Fruit fly (Drosophila melanogaster) whole organism, embryonic: ENCODE measurements around the gene lectin-24Db.

Experiments used
- ATbp ChIP-seq: fragments of 200-800 bp; sonication (Bioruptor generic); optimal IDR thresholded peaks from 2 replicates; lab custom pipeline; 2017; ENCODE audit warnings: missing biosample characterization, mild to moderate bottlenecking, missing genetic modification characterization, missing genetic modification reagents
- B-H2 ChIP-seq: fragments of 200-800 bp; sonication (Bioruptor generic); optimal IDR thresholded peaks from 2 replicates; lab custom pipeline; 2018; ENCODE audit warnings: missing biosample characterization, mild to moderate bottlenecking, missing genetic modification characterization
- CG10267 ChIP-seq: fragments of 200-800 bp; sonication (Bioruptor generic); optimal IDR thresholded peaks from 2 replicates; lab custom pipeline; 2018; ENCODE audit warnings: missing biosample characterization, mild to moderate bottlenecking, missing genetic modification characterization, moderate library complexity
- CG10979 ChIP-seq: fragments of 200-800 bp; sonication (Bioruptor generic); optimal IDR thresholded peaks from 2 replicates; lab custom pipeline; 2018; ENCODE audit warnings: missing biosample characterization, mild to moderate bottlenecking, missing genetic modification characterization, moderate library complexity
- CG12391 ChIP-seq: fragments of 200-800 bp; sonication (Bioruptor generic); optimal IDR thresholded peaks from 3 replicates; lab custom pipeline; 2018; ENCODE audit warnings: missing biosample characterization, mild to moderate bottlenecking, missing genetic modification characterization, moderate library complexity
- CG15696 ChIP-seq: fragments of 200-800 bp; sonication (Bioruptor generic); optimal IDR thresholded peaks from 2 replicates; lab custom pipeline; 2019; ENCODE audit warnings: missing biosample characterization, mild to moderate bottlenecking, missing genetic modification characterization, moderate library complexity
- CG17568 ChIP-seq: fragments of 200-800 bp; sonication (Bioruptor generic); optimal IDR thresholded peaks from 2 replicates; lab custom pipeline; 2018; ENCODE audit warnings: missing biosample characterization, mild to moderate bottlenecking, missing genetic modification characterization, moderate library complexity
- CG17829 ChIP-seq: fragments of 200-800 bp; optimal IDR thresholded peaks from 2 replicates; lab custom pipeline; 2019; ENCODE audit warnings: missing biosample characterization, mild to moderate bottlenecking, missing genetic modification characterization, moderate library complexity
- CG18262 ChIP-seq: fragments of 200-800 bp; optimal IDR thresholded peaks from 3 replicates; lab custom pipeline; 2019; ENCODE audit warnings: missing biosample characterization, mild to moderate bottlenecking, missing genetic modification characterization, moderate library complexity
- CG2199 ChIP-seq: fragments of 200-800 bp; sonication (Bioruptor generic); IDR thresholded peaks from 3 replicates; pipeline ENCODE4 v1.3.6; 2022; ENCODE audit warnings: missing biosample characterization, missing genetic modification characterization
- CG3065 ChIP-seq: fragments of 200-800 bp; sonication (Bioruptor generic); optimal IDR thresholded peaks from 2 replicates; lab custom pipeline; 2016; ENCODE audit warnings: missing biosample characterization, missing genetic modification characterization
- CG34224 ChIP-seq: fragments of 200-800 bp; sonication (Bioruptor generic); IDR thresholded peaks from 3 replicates; pipeline ENCODE4 v1.3.6; 2022; ENCODE audit warnings: missing biosample characterization, missing genetic modification characterization; ENCODE audit not compliant: partially characterized antibody
- CG3726 ChIP-seq: fragments of 200-800 bp; sonication (Bioruptor generic); IDR thresholded peaks from 3 replicates; pipeline ENCODE4, ENCODE4 v1.3.6; 2022; ENCODE audit warnings: missing biosample characterization, missing genetic modification characterization
- CG42726 ChIP-seq: fragments of 200-800 bp; sonication (Bioruptor generic); IDR thresholded peaks from 2 replicates; pipeline ENCODE4 v1.3.6; 2022; ENCODE audit warnings: missing biosample characterization, missing genetic modification characterization; ENCODE audit not compliant: partially characterized antibody
- CG4360 ChIP-seq: fragments of 200-800 bp; sonication (Bioruptor generic); IDR thresholded peaks from 2 replicates; pipeline ENCODE4 v1.3.6; 2022; ENCODE audit warnings: missing biosample characterization, missing genetic modification characterization
- CG4424 ChIP-seq: fragments of 200-800 bp; sonication (Bioruptor generic); optimal IDR thresholded peaks from 3 replicates; lab custom pipeline; 2016; ENCODE audit warnings: missing biosample characterization, missing genetic modification characterization
- CG4617 ChIP-seq: fragments of 200-800 bp; sonication (Bioruptor generic); optimal IDR thresholded peaks from 3 replicates; lab custom pipeline; 2016; ENCODE audit warnings: missing biosample characterization, missing genetic modification characterization, borderline replicate concordance
- CG7745 ChIP-seq: fragments of 200-800 bp; sonication (Bioruptor generic); optimal IDR thresholded peaks from 2 replicates; lab custom pipeline; 2018; ENCODE audit warnings: missing biosample characterization, mild to moderate bottlenecking, missing genetic modification characterization, moderate library complexity
- Elba2 ChIP-seq: fragments of 200-800 bp; sonication (Bioruptor generic); optimal IDR thresholded peaks from 3 replicates; lab custom pipeline; 2016; ENCODE audit warnings: missing biosample characterization, missing genetic modification characterization
- Hr3 ChIP-seq: fragments of 200-800 bp; sonication (Bioruptor generic); optimal IDR thresholded peaks from 3 replicates; lab custom pipeline; 2016; ENCODE audit warnings: missing biosample characterization, missing genetic modification characterization
- NC2β ChIP-seq: fragments of 200-800 bp; sonication (Bioruptor generic); optimal IDR thresholded peaks from 2 replicates; lab custom pipeline; 2016; ENCODE audit warnings: missing biosample characterization, missing genetic modification characterization
- Oli ChIP-seq: fragments of 200-800 bp; sonication (Bioruptor generic); optimal IDR thresholded peaks from 2 replicates; lab custom pipeline; 2018; ENCODE audit warnings: missing biosample characterization, mild to moderate bottlenecking, missing genetic modification characterization, moderate library complexity
- Opbp ChIP-seq: fragments of 200-800 bp; sonication (Bioruptor generic); IDR thresholded peaks from 3 replicates; pipeline ENCODE4 v1.3.6; 2022; ENCODE audit warnings: missing biosample characterization, missing genetic modification characterization; ENCODE audit not compliant: partially characterized antibody
- Ravus ChIP-seq: fragments of 200-800 bp; sonication (Bioruptor generic); IDR thresholded peaks from 2 replicates; pipeline ENCODE4 v1.3.6; 2022; ENCODE audit warnings: missing biosample characterization, missing genetic modification characterization
- Spps ChIP-seq: fragments of 200-800 bp; sonication (Bioruptor generic); optimal IDR thresholded peaks from 2 replicates; lab custom pipeline; 2018; ENCODE audit warnings: missing biosample characterization, mild to moderate bottlenecking, missing genetic modification characterization
- Ssrp ChIP-seq: fragments of 200-800 bp; sonication (Bioruptor generic); optimal IDR thresholded peaks from 2 replicates; lab custom pipeline; 2018; ENCODE audit warnings: missing biosample characterization, mild to moderate bottlenecking, missing genetic modification characterization, moderate library complexity
- Trl ChIP-seq, 3 experiments: fragments of >200 bp in 2 of 3; fragments of 200-800 bp in 1 of 3; sonication (Bioruptor generic) in 1 of 3; optimal IDR thresholded peaks; 2 replicates in 1 of 3; 3 replicates in 2 of 3; lab custom pipeline; 2016 to 2017; ENCODE audit warnings: missing biosample characterization in 1 of 3, missing genetic modification characterization in 1 of 3
- Xrp1 ChIP-seq: fragments of 200-800 bp; sonication (Bioruptor generic); IDR thresholded peaks from 2 replicates; pipeline ENCODE4 v1.3.6; 2022; ENCODE audit warnings: missing biosample characterization, missing genetic modification characterization
- abd-A ChIP-seq: fragments of 200-800 bp; sonication (Bioruptor generic); optimal IDR thresholded peaks from 3 replicates; lab custom pipeline; 2019; ENCODE audit warnings: missing biosample characterization, mild to moderate bottlenecking, missing genetic modification characterization, moderate library complexity
- aop ChIP-seq: fragments of 200-800 bp; sonication (Bioruptor generic); IDR thresholded peaks from 2 replicates; pipeline ENCODE4 v1.3.6; 2022; ENCODE audit warnings: missing biosample characterization, missing genetic modification characterization
- bsh ChIP-seq, 2 experiments: fragments of 200-800 bp; sonication (Bioruptor generic); optimal IDR thresholded peaks; 2 replicates each; lab custom pipeline; 2017 to 2018; ENCODE audit warnings: mild to moderate bottlenecking in 2 of 2, missing biosample characterization in 2 of 2, missing genetic modification characterization in 2 of 2, moderate library complexity in 1 of 2
- dmrt11E ChIP-seq: fragments of 200-800 bp; sonication (Bioruptor generic); optimal IDR thresholded peaks from 3 replicates; lab custom pipeline; 2018; ENCODE audit warnings: missing biosample characterization, mild to moderate bottlenecking, missing genetic modification characterization, moderate library complexity
- exex ChIP-seq: fragments of 200-800 bp; sonication (Bioruptor generic); optimal IDR thresholded peaks from 4 replicates; lab custom pipeline; 2018; ENCODE audit warnings: missing biosample characterization, mild to moderate bottlenecking, missing genetic modification characterization, moderate library complexity
- fd64A ChIP-seq: fragments of 200-800 bp; sonication (Bioruptor generic); optimal IDR thresholded peaks from 3 replicates; lab custom pipeline; 2018; ENCODE audit warnings: missing biosample characterization, mild to moderate bottlenecking, missing genetic modification characterization
- fd96Cb ChIP-seq: fragments of 200-800 bp; sonication (Bioruptor generic); optimal IDR thresholded peaks from 2 replicates; lab custom pipeline; 2018; ENCODE audit warnings: missing biosample characterization, mild to moderate bottlenecking, missing genetic modification characterization, moderate library complexity
- fru ChIP-seq: fragments of >200 bp; optimal IDR thresholded peaks from 2 replicates; lab custom pipeline; 2017
- hb ChIP-seq: fragments of 200-800 bp; sonication (Bioruptor generic); IDR thresholded peaks from 3 replicates; pipeline ENCODE4 v1.3.6; 2022; ENCODE audit warnings: missing biosample characterization, missing genetic modification characterization; ENCODE audit not compliant: partially characterized antibody
- knrl ChIP-seq: fragments of 200-800 bp; sonication (Bioruptor generic); IDR thresholded peaks from 3 replicates; pipeline ENCODE4 v1.3.6; 2022; ENCODE audit warnings: missing biosample characterization, missing genetic modification characterization; ENCODE audit not compliant: partially characterized antibody
- nmo ChIP-seq: fragments of 200-800 bp; sonication (Bioruptor generic); optimal IDR thresholded peaks from 2 replicates; lab custom pipeline; 2018; ENCODE audit warnings: missing biosample characterization, mild to moderate bottlenecking, missing genetic modification characterization, moderate library complexity
- pros ChIP-seq: fragments of 200-800 bp; sonication (Bioruptor generic); optimal IDR thresholded peaks from 3 replicates; lab custom pipeline; 2019; ENCODE audit warnings: missing biosample characterization, mild to moderate bottlenecking, missing genetic modification characterization, moderate library complexity
- sd ChIP-seq: fragments of 200-800 bp; sonication (Bioruptor generic); optimal IDR thresholded peaks from 3 replicates; lab custom pipeline; 2018; ENCODE audit warnings: missing biosample characterization, mild to moderate bottlenecking, missing genetic modification characterization, moderate library complexity
- sens ChIP-seq: fragments of 200-800 bp; sonication (Bioruptor generic); peaks from one replicate; lab custom pipeline; 2016; ENCODE audit warnings: missing biosample characterization, missing genetic modification characterization
- slbo ChIP-seq: fragments of 200-800 bp; sonication (Bioruptor generic); IDR thresholded peaks from 2 replicates; pipeline ENCODE4 v1.3.6; 2022; ENCODE audit warnings: missing biosample characterization, missing genetic modification characterization
- stwl ChIP-seq: fragments of 200-800 bp; sonication (Bioruptor generic); optimal IDR thresholded peaks from 3 replicates; lab custom pipeline; 2018; ENCODE audit warnings: missing biosample characterization, mild to moderate bottlenecking, missing genetic modification characterization, moderate library complexity
- tio ChIP-seq: fragments of 200-800 bp; sonication (Bioruptor generic); optimal IDR thresholded peaks from 2 replicates; lab custom pipeline; 2017; ENCODE audit warnings: missing biosample characterization, missing genetic modification characterization, inconsistent platforms
- vnd ChIP-seq: fragments of 200-800 bp; sonication (Bioruptor generic); IDR thresholded peaks from 3 replicates; pipeline ENCODE4 v1.3.6; 2022; ENCODE audit warnings: missing biosample characterization, missing genetic modification characterization; ENCODE audit not compliant: partially characterized antibody
- z ChIP-seq: fragments of 200-800 bp; sonication (Bioruptor generic); IDR thresholded peaks from 3 replicates; pipeline ENCODE4 v1.3.6; 2022; ENCODE audit warnings: missing biosample characterization, missing genetic modification characterization
- zen ChIP-seq: fragments of 200-800 bp; sonication (Bioruptor generic); optimal IDR thresholded peaks from 3 replicates; lab custom pipeline; 2018; ENCODE audit warnings: missing biosample characterization, mild to moderate bottlenecking, missing genetic modification characterization, moderate library complexity

lectin-24Db gene

DNA sequence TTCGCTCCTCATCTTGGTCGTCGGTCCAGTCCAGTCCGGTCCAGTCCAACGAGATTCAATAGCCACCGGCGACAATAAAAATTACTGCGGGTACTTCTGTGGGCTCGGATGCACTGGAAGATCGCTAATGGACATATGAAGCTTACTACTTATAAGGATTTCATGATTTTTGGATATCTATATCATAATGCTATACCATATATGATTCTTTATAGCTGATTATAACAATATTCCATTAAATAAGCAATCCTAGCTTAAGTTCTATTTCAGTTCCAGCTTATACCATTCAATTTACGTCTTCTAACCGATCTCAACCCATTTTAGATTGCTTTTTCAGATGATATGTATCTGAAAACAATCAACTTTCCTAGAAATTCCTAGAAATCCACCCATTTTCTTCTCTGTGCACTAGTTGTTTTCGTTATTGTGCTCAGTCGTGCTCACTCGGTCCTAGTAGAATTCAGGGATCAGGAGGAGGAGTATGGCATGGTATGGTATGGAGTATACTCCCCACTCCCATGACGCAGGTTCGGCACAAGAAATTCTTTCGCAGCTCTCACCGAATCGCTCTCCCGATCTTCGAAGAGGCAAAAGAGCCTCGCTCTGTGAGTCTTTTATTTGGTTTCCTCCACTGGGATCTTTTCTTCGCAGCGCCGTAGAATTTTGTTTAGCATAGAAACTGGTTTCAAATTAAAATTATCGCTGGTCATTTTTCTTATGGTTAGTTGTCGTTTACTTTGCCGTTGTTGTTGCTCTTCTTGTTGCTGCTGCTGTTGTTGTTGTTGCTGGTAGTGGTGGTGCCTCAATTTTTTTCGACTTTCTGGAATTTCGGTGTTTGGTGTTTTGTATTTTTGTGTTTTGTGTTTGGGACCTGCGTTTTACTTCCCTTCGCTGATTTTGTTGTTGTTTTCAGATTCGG lies 34.3 kb downstream of the lectin-24Db start (continued):
- TF ChIP-seq Opbp (GFP tag; lab: Robert Waterston, UW) (0 out of 3 replicates have a peak, but pooled peaks have one; percentile 11), sd (tag; lab: Kevin White, UChicago) (peak; percentile 81), CG10979 (tag; lab: Kevin White, UChicago) (peak; percentile 66), CG12391 (peak; percentile 1), CG4424 (GFP tag; lab: Kevin White, UChicago) (peak; percentile 60), tio (GFP tag; lab: Kevin White, UChicago) (peak; percentile 35), Xrp1 (GFP tag; lab: Robert Waterston, UW) (peak; percentile 58), Spps (tag; lab: Kevin White, UChicago) (peak; percentile 44), Ravus (no peak), B-H2 (GFP tag; lab: Kevin White, UChicago) (no peak), nmo (GFP tag; lab: Kevin White, UChicago) (peak; percentile 6), Hr3 (GFP tag; lab: Kevin White, UChicago) (peak; percentile 5), aop (GFP tag; lab: Robert Waterston, UW) (no peak), sens (GFP tag; lab: Kevin White, UChicago) (peak; percentile 85), CG7745 (tag; lab: Kevin White, UChicago) (no peak), fd64A (GFP tag; lab: Kevin White, UChicago) (no peak), vnd (GFP tag; lab: Robert Waterston, UW) (no peak), abd-A (tag; lab: Kevin White, UChicago) (peak; percentile 18), Oli (peak; percentile 2), fru (no peak), CG15696 (peak; percentile 63), zen (tag; lab: Kevin White, UChicago) (peak; percentile 49), CG18262 (tag; lab: Kevin White, UChicago) (peak; percentile 83), CG4360 (GFP tag; lab: Robert Waterston, UW) (peak; percentile 97), knrl (GFP tag; lab: Robert Waterston, UW) (no peak), fd96Cb (tag; lab: Kevin White, UChicago) (peak; percentile 26), Trl (optimal IDR thresholded peaks at IDR 0.05; lab: Kevin White, UChicago) (peak; percentile 30 to 57), Trl (GFP tag; optimal IDR thresholded peaks at IDR 0.05; lab: Kevin White, UChicago) (no peak), CG17829 (peak; percentile 32), NC2β (GFP tag; lab: Kevin White, UChicago) (no peak), bsh (GFP tag; optimal IDR thresholded peaks at IDR 0.05; lab: Kevin White, UChicago) (peak in 1 of 2 experiments; percentile 87), pros (peak; percentile 71), dmrt11E (tag; lab: Kevin White, UChicago) (peak; percentile 76), stwl (tag; lab: Kevin White, UChicago) (no peak)

DNA sequence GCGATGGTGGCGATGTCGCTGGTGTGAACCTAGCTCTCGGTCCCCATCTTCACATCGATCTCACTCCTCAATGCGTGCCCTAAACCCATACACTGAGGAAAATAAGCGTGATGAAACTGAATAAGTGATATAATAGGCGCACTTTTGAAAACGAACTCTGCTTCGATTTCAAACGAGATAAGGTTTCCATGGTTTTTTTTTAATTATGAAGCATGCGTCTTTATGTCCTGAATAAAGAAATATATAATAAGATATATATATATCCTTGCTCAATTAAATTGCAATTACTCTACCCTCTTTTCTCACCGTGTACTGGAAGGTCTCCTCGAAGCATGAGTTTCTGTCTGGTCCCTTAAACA lies 35.0 kb downstream of the lectin-24Db start:
- TF ChIP-seq CG17568 (GFP tag; lab: Kevin White, UChicago) (peak; percentile 6), CG3065 (GFP tag; lab: Kevin White, UChicago) (no peak), Elba2 (GFP tag; lab: Kevin White, UChicago) (no peak), CG10267 (tag; lab: Kevin White, UChicago) (peak; percentile 80), CG34224 (GFP tag; lab: Robert Waterston, UW) (no peak), slbo (GFP tag; lab: Robert Waterston, UW) (peak; percentile 56), fd64A (GFP tag; lab: Kevin White, UChicago) (no peak), CG3726 (GFP tag; lab: Robert Waterston, UW) (no peak), exex (tag; lab: Kevin White, UChicago) (no peak), z (GFP tag; lab: Robert Waterston, UW) (no peak), hb (GFP tag; lab: Robert Waterston, UW) (no peak), CG4617 (GFP tag; lab: Kevin White, UChicago) (no peak), CG2199 (GFP tag; lab: Robert Waterston, UW) (no peak), ATbp (peak; percentile 46), CG42726 (GFP tag; lab: Robert Waterston, UW) (no peak), Ssrp (peak; percentile 65)
